Comparison of ENCODE assay signal across 1 fruit fly cellular context in genomic region chr2L:16493999-16494741, dm6.
A peak's percentile ranks its signal among the peaks of the same experiment; 100 is the strongest.
TF ChIP-seq lines count a peak whose summit lies in the region.

No protein-coding gene starts in this region.

TF ChIP-seq in whole organism, embryonic, 481 proteins besides CTCF, POLR2A, EP300 and RAD21 (continued from another document):
- TF ChIP-seq Xrp1 (GFP tag; IDR thresholded peaks at IDR 0.05; lab: Robert Waterston, UW), result no peak
- TF ChIP-seq salm (tag; optimal IDR thresholded peaks at IDR 0.05; lab: Kevin White, UChicago), result no peak
- TF ChIP-seq pum (GFP tag; optimal IDR thresholded peaks at IDR 0.05; lab: Kevin White, UChicago), result no peak
- no peak for TF ChIP-seq tgo (GFP tag; IDR thresholded peaks at IDR 0.05; lab: Robert Waterston, UW)
- TF ChIP-seq Dek (tag; optimal IDR thresholded peaks at IDR 0.05; lab: Kevin White, UChicago), result no peak
- no peak for TF ChIP-seq CG13123 (GFP tag; optimal IDR thresholded peaks at IDR 0.05; lab: Kevin White, UChicago)
- no peak for TF ChIP-seq Hsf (GFP tag; optimal IDR thresholded peaks at IDR 0.05; lab: Kevin White, UChicago)
- peak in 1 of 2 experiments; percentile 82 for TF ChIP-seq Pdp1 (GFP tag; optimal IDR thresholded peaks at IDR 0.05; lab: Kevin White, UChicago)
- no peak for TF ChIP-seq fd3F (GFP tag; optimal IDR thresholded peaks at IDR 0.05; lab: Kevin White, UChicago)
- no peak for TF ChIP-seq mld (GFP tag; IDR thresholded peaks at IDR 0.05; lab: Robert Waterston, UW; ENCODE audit: partially characterized antibody)
- TF ChIP-seq crol (GFP tag; IDR thresholded peaks at IDR 0.05; lab: Robert Waterston, UW), result no peak
- TF ChIP-seq Dp (GFP tag; optimal IDR thresholded peaks at IDR 0.05; lab: Kevin White, UChicago), result no peak
- TF ChIP-seq ATbp (GFP tag; optimal IDR thresholded peaks at IDR 0.05; lab: Kevin White, UChicago), result no peak
